Worm (Caenorhabditis elegans) whole organism, L4/young adult: ENCODE measurements around the gene trxr-2.

ENCODE experiments used
- W03F9.2 ChIP-seq: fragments of 150-350 bp; optimal IDR thresholded peaks from 2 replicates; lab custom pipeline; 2014; ENCODE audit warnings: missing biosample characterization, missing genetic modification characterization
- dao-5 ChIP-seq: sonication (generic microtip); optimal IDR thresholded peaks from 2 replicates; lab custom pipeline; 2016; ENCODE audit warnings: missing genotype, missing genetic modification characterization, moderate library complexity, missing compliant biosample characterization
- him-1 ChIP-seq: sonication (generic microtip); optimal IDR thresholded peaks from 2 replicates; lab custom pipeline; 2016; ENCODE audit warnings: missing genotype, missing genetic modification reagents, missing genetic modification characterization, missing compliant biosample characterization

ce11 chrIII:8929723-8930122 is 16.2 kb downstream of the trxr-2 start, which contains the start of gene arrd-15:
- TF ChIP-seq him-1: no peak
- no peak for TF ChIP-seq W03F9.2 (tag; lab: Kevin White, UChicago)
- TF ChIP-seq dao-5 (tag; lab: Kevin White, UChicago): no peak
